Fruit fly (Drosophila melanogaster) whole organism, embryonic: ENCODE results near the gene Jon99Ciii.

ENCODE experiments used
- Antp ChIP-seq: fragments of 200-800 bp; sonication (Bioruptor generic); optimal IDR thresholded peaks from 3 replicates; lab custom pipeline; 2016; ENCODE audit warnings: missing biosample characterization, missing genetic modification characterization
- Asciz ChIP-seq: fragments of 200-800 bp; sonication (Bioruptor generic); optimal IDR thresholded peaks from 2 replicates; lab custom pipeline; 2017; ENCODE audit warnings: missing biosample characterization, mild to moderate bottlenecking, missing genetic modification characterization, missing genetic modification reagents
- CG10366 ChIP-seq: fragments of 200-800 bp; sonication (Bioruptor generic); IDR thresholded peaks from 2 replicates; pipeline ENCODE4 v1.3.6; 2022; ENCODE audit warnings: missing biosample characterization, missing genetic modification characterization
- CG11723 ChIP-seq: fragments of 200-800 bp; sonication (Bioruptor generic); optimal IDR thresholded peaks from 2 replicates; lab custom pipeline; 2017; ENCODE audit warnings: missing biosample characterization, mild to moderate bottlenecking, missing genetic modification characterization
- CG14014 ChIP-seq: fragments of 200-800 bp; sonication (Bioruptor generic); IDR thresholded peaks from 2 replicates; pipeline ENCODE4 v1.3.6; 2022; ENCODE audit warnings: missing biosample characterization, missing genetic modification characterization
- CG14050 ChIP-seq: fragments of 200-800 bp; sonication (Bioruptor generic); IDR thresholded peaks from 3 replicates; pipeline ENCODE4 v1.3.6; 2022; ENCODE audit warnings: missing biosample characterization, missing genetic modification characterization
- CG17186 ChIP-seq: fragments of 200-800 bp; sonication (Bioruptor generic); optimal IDR thresholded peaks from 3 replicates; lab custom pipeline; 2017; ENCODE audit warnings: missing biosample characterization, missing genetic modification reagents, missing genetic modification characterization
- CG2202 ChIP-seq: fragments of 200-800 bp; sonication (Bioruptor generic); optimal IDR thresholded peaks from 2 replicates; lab custom pipeline; 2018; ENCODE audit warnings: missing biosample characterization, mild to moderate bottlenecking, missing genetic modification characterization
- CG3281 ChIP-seq: fragments of 200-800 bp; sonication (Bioruptor generic); optimal IDR thresholded peaks from 3 replicates; lab custom pipeline; 2017; ENCODE audit warnings: missing biosample characterization, mild to moderate bottlenecking, missing genetic modification characterization
- CG34224 ChIP-seq: fragments of 200-800 bp; sonication (Bioruptor generic); IDR thresholded peaks from 3 replicates; pipeline ENCODE4 v1.3.6; 2022; ENCODE audit warnings: missing biosample characterization, missing genetic modification characterization; ENCODE audit not compliant: partially characterized antibody
- CG3995 ChIP-seq: fragments of 200-800 bp; sonication (Bioruptor generic); optimal IDR thresholded peaks from 3 replicates; lab custom pipeline; 2016; ENCODE audit warnings: missing biosample characterization, missing genetic modification characterization
- CG6175 ChIP-seq: fragments of 200-800 bp; sonication (Bioruptor generic); IDR thresholded peaks from 3 replicates; pipeline ENCODE4 v1.3.6; 2022; ENCODE audit warnings: missing biosample characterization, missing genetic modification characterization
- CG8924 ChIP-seq: fragments of 200-800 bp; optimal IDR thresholded peaks from 3 replicates; lab custom pipeline; 2019; ENCODE audit warnings: missing biosample characterization, mild to moderate bottlenecking, missing genetic modification characterization, moderate library complexity
- Chrac-16 ChIP-seq: fragments of 200-800 bp; sonication (Bioruptor generic); optimal IDR thresholded peaks from 3 replicates; lab custom pipeline; 2016; ENCODE audit warnings: missing biosample characterization, missing genetic modification characterization
- CrebB ChIP-seq: fragments of 200-800 bp; sonication (Bioruptor generic); optimal IDR thresholded peaks from 3 replicates; lab custom pipeline; 2018; ENCODE audit warnings: missing biosample characterization, mild to moderate bottlenecking, missing genetic modification characterization
- Dad ChIP-seq: fragments of 200-800 bp; sonication (Bioruptor generic); optimal IDR thresholded peaks from 3 replicates; lab custom pipeline; 2016; ENCODE audit warnings: missing biosample characterization, missing genetic modification characterization
- Dp ChIP-seq: fragments of 200-800 bp; sonication (Bioruptor generic); optimal IDR thresholded peaks from 2 replicates; lab custom pipeline; 2018; ENCODE audit warnings: missing biosample characterization, mild to moderate bottlenecking, missing genetic modification characterization, moderate library complexity
- HLHmδ ChIP-seq: fragments of 200-800 bp; sonication (Bioruptor generic); optimal IDR thresholded peaks from 2 replicates; lab custom pipeline; 2018; ENCODE audit warnings: missing biosample characterization, mild to moderate bottlenecking, missing genetic modification characterization, moderate library complexity
- Myb ChIP-seq: fragments of 200-800 bp; sonication (Bioruptor generic); optimal IDR thresholded peaks from 2 replicates; lab custom pipeline; 2016; ENCODE audit warnings: missing biosample characterization, missing genetic modification characterization
- Scr ChIP-seq: fragments of 200-800 bp; sonication (Bioruptor generic); IDR thresholded peaks from 2 replicates; pipeline ENCODE4 v1.3.6; 2022; ENCODE audit warnings: missing biosample characterization, missing genetic modification characterization; ENCODE audit not compliant: partially characterized antibody
- Side ChIP-seq: fragments of 200-800 bp; sonication (Bioruptor generic); optimal IDR thresholded peaks from 2 replicates; lab custom pipeline; 2016; ENCODE audit warnings: missing biosample characterization, missing genetic modification characterization
- Taf1 ChIP-seq: fragments of 200-800 bp; sonication (Bioruptor generic); IDR thresholded peaks from 2 replicates; pipeline ENCODE4 v1.3.6; 2022; ENCODE audit warnings: missing biosample characterization, missing genetic modification characterization
- Trl ChIP-seq, 3 experiments: fragments of >200 bp in 2 of 3; fragments of 200-800 bp in 1 of 3; sonication (Bioruptor generic) in 1 of 3; optimal IDR thresholded peaks; 2 replicates in 1 of 3; 3 replicates in 2 of 3; lab custom pipeline; 2016 to 2017; ENCODE audit warnings: missing biosample characterization in 1 of 3, missing genetic modification characterization in 1 of 3
- ato ChIP-seq: fragments of 200-800 bp; sonication (Bioruptor generic); IDR thresholded peaks from 2 replicates; pipeline ENCODE4 v1.3.6; 2022; ENCODE audit warnings: missing biosample characterization, missing genetic modification characterization; ENCODE audit not compliant: partially characterized antibody
- br ChIP-seq: fragments of >200 bp; optimal IDR thresholded peaks from 2 replicates; lab custom pipeline; 2017
- chinmo ChIP-seq: fragments of 200-800 bp; sonication (Bioruptor generic); IDR thresholded peaks from 4 replicates; pipeline ENCODE4 v1.3.6; 2022; ENCODE audit warnings: missing biosample characterization, missing genetic modification characterization; ENCODE audit not compliant: partially characterized antibody
- da ChIP-seq: fragments of 200-800 bp; sonication (Bioruptor generic); optimal IDR thresholded peaks from 2 replicates; lab custom pipeline; 2016; ENCODE audit warnings: missing biosample characterization, missing genetic modification characterization
- dmrt11E ChIP-seq: fragments of 200-800 bp; sonication (Bioruptor generic); optimal IDR thresholded peaks from 3 replicates; lab custom pipeline; 2018; ENCODE audit warnings: missing biosample characterization, mild to moderate bottlenecking, missing genetic modification characterization, moderate library complexity
- fd96Cb ChIP-seq: fragments of 200-800 bp; sonication (Bioruptor generic); optimal IDR thresholded peaks from 2 replicates; lab custom pipeline; 2018; ENCODE audit warnings: missing biosample characterization, mild to moderate bottlenecking, missing genetic modification characterization, moderate library complexity
- jigr1 ChIP-seq: fragments of 200-800 bp; sonication (Bioruptor generic); IDR thresholded peaks from 3 replicates; pipeline ENCODE4 v1.3.6; 2022; ENCODE audit warnings: missing biosample characterization, missing genetic modification characterization
- lbe ChIP-seq: fragments of 200-800 bp; sonication (Bioruptor generic); optimal IDR thresholded peaks from 2 replicates; lab custom pipeline; 2016; ENCODE audit warnings: missing biosample characterization, mild to moderate bottlenecking, missing genetic modification characterization
- lov ChIP-seq, 2 experiments: fragments of 200-800 bp in 1 of 2; fragments of >200 bp in 1 of 2; sonication (Bioruptor generic) in 1 of 2; IDR thresholded peaks in 1 of 2; optimal IDR thresholded peaks in 1 of 2; 2 replicates in 1 of 2; 3 replicates in 1 of 2; pipeline versions ENCODE4 v1.3.6 to Lab custom; 2017 to 2022; ENCODE audit warnings: missing biosample characterization in 1 of 2, missing genetic modification characterization in 1 of 2
- nerfin-1 ChIP-seq: fragments of 200-800 bp; sonication (Bioruptor generic); optimal IDR thresholded peaks from 3 replicates; lab custom pipeline; 2019; ENCODE audit warnings: missing biosample characterization, mild to moderate bottlenecking, missing genetic modification characterization, moderate library complexity
- oc ChIP-seq: fragments of 200-800 bp; sonication (Bioruptor generic); optimal IDR thresholded peaks from 2 replicates; lab custom pipeline; 2018; ENCODE audit warnings: missing biosample characterization, mild to moderate bottlenecking, missing genetic modification characterization, moderate library complexity
- psq ChIP-seq: fragments of 200-800 bp; sonication (Bioruptor generic); optimal IDR thresholded peaks from 2 replicates; lab custom pipeline; 2017; ENCODE audit warnings: missing biosample characterization, missing genetic modification characterization
- tgo ChIP-seq: fragments of 200-800 bp; sonication (Bioruptor generic); IDR thresholded peaks from 3 replicates; pipeline ENCODE4 v1.3.6; 2022; ENCODE audit warnings: missing biosample characterization, missing genetic modification characterization
- unc-4 ChIP-seq: fragments of 200-800 bp; sonication (Bioruptor generic); IDR thresholded peaks from 2 replicates; pipeline ENCODE4 v1.3.6; 2022; ENCODE audit warnings: missing biosample characterization, missing genetic modification characterization; ENCODE audit not compliant: partially characterized antibody
- zen2 ChIP-seq: fragments of 200-800 bp; sonication (Bioruptor generic); IDR thresholded peaks from 3 replicates; pipeline ENCODE4 v1.3.6; 2022; ENCODE audit warnings: missing biosample characterization, missing genetic modification characterization; ENCODE audit not compliant: partially characterized antibody
- zf30C ChIP-seq: fragments of 200-800 bp; sonication (Bioruptor generic); optimal IDR thresholded peaks from 3 replicates; lab custom pipeline; 2018; ENCODE audit warnings: missing biosample characterization, mild to moderate bottlenecking, missing genetic modification characterization
- zfh1 ChIP-seq: fragments of 200-800 bp; sonication (Bioruptor generic); IDR thresholded peaks from 3 replicates; pipeline ENCODE4 v1.3.6; 2022; ENCODE audit warnings: missing biosample characterization, missing genetic modification characterization

The Jon99Ciii gene

dm6 chr3R:29876733-29877193 lies 45.3 kb upstream of the Jon99Ciii start, which contains the start of gene CG31038 (continued):
- peak; percentile 1 for TF ChIP-seq lbe (GFP tag; lab: Kevin White, UChicago)
- TF ChIP-seq ato (GFP tag; lab: Robert Waterston, UW): no peak
- TF ChIP-seq Trl (optimal IDR thresholded peaks at IDR 0.05; lab: Kevin White, UChicago): peak; percentile 53 to 79
- TF ChIP-seq Trl (GFP tag; optimal IDR thresholded peaks at IDR 0.05; lab: Kevin White, UChicago): peak; percentile 23
- TF ChIP-seq Dad (GFP tag; lab: Kevin White, UChicago): no peak
- TF ChIP-seq nerfin-1: peak; percentile 20
- TF ChIP-seq CG8924 (tag; lab: Kevin White, UChicago): peak; percentile 13
- peak; percentile 29 for TF ChIP-seq Asciz
- TF ChIP-seq fd96Cb (tag; lab: Kevin White, UChicago): no peak
- TF ChIP-seq oc (tag; lab: Kevin White, UChicago): no peak
- no peak for TF ChIP-seq CG14014 (GFP tag; lab: Robert Waterston, UW)
- peak; percentile 38 for TF ChIP-seq CG11723 (GFP tag; lab: Kevin White, UChicago)
- TF ChIP-seq CrebB (tag; lab: Kevin White, UChicago): peak; percentile 40
- no peak for TF ChIP-seq tgo (GFP tag; lab: Robert Waterston, UW)
- TF ChIP-seq HLHmδ (GFP tag; lab: Kevin White, UChicago): peak; percentile 89
- TF ChIP-seq jigr1 (GFP tag; lab: Robert Waterston, UW): no peak
- TF ChIP-seq zf30C (GFP tag; lab: Kevin White, UChicago): no peak
- TF ChIP-seq CG3281: no peak
- TF ChIP-seq CG17186: no peak
- TF ChIP-seq br (lab: Kevin White, UChicago): no peak
- no peak for TF ChIP-seq Myb
- no peak for TF ChIP-seq dmrt11E (tag; lab: Kevin White, UChicago)
- TF ChIP-seq CG2202 (tag; lab: Kevin White, UChicago): no peak
- TF ChIP-seq unc-4: peak; percentile 40; the same call in 1 of the 2 replicates
- TF ChIP-seq CG14050: no peak
- TF ChIP-seq CG3995 (GFP tag; lab: Kevin White, UChicago): no peak
- TF ChIP-seq zen2 (GFP tag; lab: Robert Waterston, UW): peak; percentile 74; the same call in 2 of the 3 replicates
- TF ChIP-seq CG6175 (GFP tag; lab: Robert Waterston, UW): no peak

- TF ChIP-seq da (GFP tag; lab: Kevin White, UChicago) (no peak), CG34224 (GFP tag; lab: Robert Waterston, UW) (0 out of 3 replicates have a peak, but pooled peaks have one; percentile 10), Antp (GFP tag; lab: Kevin White, UChicago) (no peak), Taf1 (GFP tag; lab: Robert Waterston, UW) (no peak), Side (no peak), Dp (GFP tag; lab: Kevin White, UChicago) (no peak), Chrac-16 (GFP tag; lab: Kevin White, UChicago) (no peak), zfh1 (GFP tag; lab: Robert Waterston, UW) (no peak), lov (optimal IDR thresholded peaks at IDR 0.05; lab: Kevin White, UChicago) (no peak), lov (GFP tag; IDR thresholded peaks at IDR 0.05; lab: Robert Waterston, UW) (no peak), CG10366 (GFP tag; lab: Robert Waterston, UW) (no peak), HLHmδ (GFP tag; lab: Kevin White, UChicago) (no peak), chinmo (GFP tag; lab: Robert Waterston, UW) (peak; percentile 92; the same call in 3 of the 4 replicates), psq (GFP tag; lab: Kevin White, UChicago) (no peak), Scr (GFP tag; lab: Robert Waterston, UW) (no peak)
Measured at dm6 chr3R:29880306-29880705, 41.7 kb upstream of the Jon99Ciii start.
